Fruit fly (Drosophila melanogaster) whole organism, embryonic: Measurements from ENCODE around the gene CG42827.
A peak's percentile ranks its signal among the peaks of the same experiment; 100 is the strongest.

Experiments used
- Adf1 ChIP-seq: fragments of 200-800 bp; sonication (Bioruptor generic); IDR thresholded peaks from 2 replicates; pipeline ENCODE4 v1.3.6; 2022; ENCODE audit warnings: missing biosample characterization, missing genetic modification characterization
- CG11085 ChIP-seq: fragments of 200-800 bp; sonication (Bioruptor generic); IDR thresholded peaks from 2 replicates; pipeline ENCODE4 v1.3.6; 2022; ENCODE audit warnings: missing biosample characterization, missing genetic modification characterization
- CG12236 ChIP-seq: fragments of 200-800 bp; sonication (Bioruptor generic); optimal IDR thresholded peaks from 2 replicates; lab custom pipeline; 2016; ENCODE audit warnings: missing biosample characterization, missing genetic modification characterization
- CG12769 ChIP-seq: fragments of 200-800 bp; sonication (Bioruptor generic); optimal IDR thresholded peaks from 2 replicates; lab custom pipeline; 2019; ENCODE audit warnings: missing biosample characterization, mild to moderate bottlenecking, missing genetic modification characterization, moderate library complexity
- CG13296 ChIP-seq: fragments of 200-800 bp; sonication (Bioruptor generic); optimal IDR thresholded peaks from 3 replicates; lab custom pipeline; 2018; ENCODE audit warnings: missing biosample characterization, mild to moderate bottlenecking, missing genetic modification characterization
- CG15073 ChIP-seq: fragments of 200-800 bp; sonication (Bioruptor generic); optimal IDR thresholded peaks from 2 replicates; lab custom pipeline; 2016; ENCODE audit warnings: missing biosample characterization, missing genetic modification characterization
- CG1647 ChIP-seq: fragments of 200-800 bp; sonication (Bioruptor generic); optimal IDR thresholded peaks from 3 replicates; lab custom pipeline; 2016; ENCODE audit warnings: missing biosample characterization, missing genetic modification characterization
- CG2712 ChIP-seq: fragments of 200-800 bp; optimal IDR thresholded peaks from 3 replicates; lab custom pipeline; 2019; ENCODE audit warnings: missing biosample characterization, mild to moderate bottlenecking, missing genetic modification characterization, moderate library complexity
- CG30403 ChIP-seq: fragments of 200-800 bp; sonication (Bioruptor generic); optimal IDR thresholded peaks from 3 replicates; lab custom pipeline; 2016; ENCODE audit warnings: missing biosample characterization, missing genetic modification characterization
- CG34224 ChIP-seq: fragments of 200-800 bp; sonication (Bioruptor generic); IDR thresholded peaks from 3 replicates; pipeline ENCODE4 v1.3.6; 2022; ENCODE audit warnings: missing biosample characterization, missing genetic modification characterization; ENCODE audit not compliant: partially characterized antibody
- CG34376 ChIP-seq: fragments of 200-800 bp; sonication (Bioruptor generic); optimal IDR thresholded peaks from 2 replicates; lab custom pipeline; 2018; ENCODE audit warnings: missing biosample characterization, mild to moderate bottlenecking, missing genetic modification characterization
- CG4360 ChIP-seq: fragments of 200-800 bp; sonication (Bioruptor generic); IDR thresholded peaks from 2 replicates; pipeline ENCODE4 v1.3.6; 2022; ENCODE audit warnings: missing biosample characterization, missing genetic modification characterization
- CG4820 ChIP-seq: fragments of 200-800 bp; sonication (Bioruptor generic); optimal IDR thresholded peaks from 3 replicates; lab custom pipeline; 2016; ENCODE audit warnings: missing biosample characterization, missing genetic modification characterization
- CG5245 ChIP-seq: fragments of 200-800 bp; sonication (Bioruptor generic); optimal IDR thresholded peaks from 3 replicates; lab custom pipeline; 2016; ENCODE audit warnings: missing biosample characterization, missing genetic modification characterization
- CG6272 ChIP-seq: fragments of 200-800 bp; sonication (Bioruptor generic); IDR thresholded peaks from 2 replicates; pipeline ENCODE4 v1.3.6; 2022; ENCODE audit warnings: missing biosample characterization, missing genetic modification characterization
- CG6854 ChIP-seq: fragments of 200-800 bp; sonication (Bioruptor generic); optimal IDR thresholded peaks from 3 replicates; lab custom pipeline; 2017; ENCODE audit warnings: missing biosample characterization, mild to moderate bottlenecking, missing genetic modification characterization
- CG7271 ChIP-seq: fragments of 200-800 bp; sonication (Bioruptor generic); optimal IDR thresholded peaks from 2 replicates; lab custom pipeline; 2018; ENCODE audit warnings: missing biosample characterization, mild to moderate bottlenecking, missing genetic modification characterization, moderate library complexity
- CG7839 ChIP-seq: fragments of 200-800 bp; sonication (Bioruptor generic); optimal IDR thresholded peaks from 3 replicates; lab custom pipeline; 2018; ENCODE audit warnings: missing biosample characterization, mild to moderate bottlenecking, missing genetic modification characterization, moderate library complexity
- CG8388 ChIP-seq: fragments of 200-800 bp; sonication (Bioruptor generic); optimal IDR thresholded peaks from 2 replicates; lab custom pipeline; 2019; ENCODE audit warnings: missing biosample characterization, mild to moderate bottlenecking, missing genetic modification characterization, moderate library complexity
- CG8944 ChIP-seq: fragments of 200-800 bp; sonication (Bioruptor generic); optimal IDR thresholded peaks from 3 replicates; lab custom pipeline; 2016; ENCODE audit warnings: missing biosample characterization, missing genetic modification characterization
- CG9215 ChIP-seq: fragments of 200-800 bp; sonication (Bioruptor generic); IDR thresholded peaks from 2 replicates; pipeline ENCODE4 v1.3.6; 2022; ENCODE audit warnings: missing biosample characterization, missing genetic modification characterization
- CG9797 ChIP-seq: fragments of 200-800 bp; sonication (Bioruptor generic); optimal IDR thresholded peaks from 3 replicates; lab custom pipeline; 2018; ENCODE audit warnings: missing biosample characterization, mild to moderate bottlenecking, missing genetic modification characterization
- Chrac-16 ChIP-seq: fragments of 200-800 bp; sonication (Bioruptor generic); optimal IDR thresholded peaks from 3 replicates; lab custom pipeline; 2016; ENCODE audit warnings: missing biosample characterization, missing genetic modification characterization
- Dp ChIP-seq: fragments of 200-800 bp; sonication (Bioruptor generic); optimal IDR thresholded peaks from 2 replicates; lab custom pipeline; 2018; ENCODE audit warnings: missing biosample characterization, mild to moderate bottlenecking, missing genetic modification characterization, moderate library complexity
- Dref ChIP-seq: fragments of 200-800 bp; sonication (Bioruptor generic); IDR thresholded peaks from 2 replicates; pipeline ENCODE4 v1.3.6; 2022; ENCODE audit warnings: missing biosample characterization, missing genetic modification characterization
- Gsc ChIP-seq: fragments of 200-800 bp; sonication (Bioruptor generic); IDR thresholded peaks from 2 replicates; pipeline ENCODE4 v1.3.6; 2022; ENCODE audit warnings: missing biosample characterization, missing genetic modification characterization
- HLH4C ChIP-seq: fragments of 200-800 bp; sonication (Bioruptor generic); IDR thresholded peaks from 3 replicates; pipeline ENCODE4 v1.3.6; 2022; ENCODE audit warnings: missing biosample characterization, missing genetic modification characterization; ENCODE audit not compliant: partially characterized antibody
- HmgD ChIP-seq: fragments of 200-800 bp; sonication (Bioruptor generic); optimal IDR thresholded peaks from 3 replicates; lab custom pipeline; 2016; ENCODE audit warnings: missing biosample characterization, missing genetic modification characterization
- Hmr ChIP-seq: fragments of 200-800 bp; sonication (Bioruptor generic); optimal IDR thresholded peaks from 3 replicates; lab custom pipeline; 2017; ENCODE audit warnings: mild to moderate bottlenecking, missing biosample characterization, missing genetic modification reagents, missing genetic modification characterization
- Meics ChIP-seq: fragments of 200-800 bp; sonication (Bioruptor generic); optimal IDR thresholded peaks from 2 replicates; lab custom pipeline; 2017; ENCODE audit warnings: missing biosample characterization, mild to moderate bottlenecking, missing genetic modification characterization
- NC2α ChIP-seq: fragments of 200-800 bp; sonication (Bioruptor generic); optimal IDR thresholded peaks from 2 replicates; lab custom pipeline; 2016; ENCODE audit warnings: missing biosample characterization, missing genetic modification characterization
- Ravus ChIP-seq: fragments of 200-800 bp; sonication (Bioruptor generic); IDR thresholded peaks from 2 replicates; pipeline ENCODE4 v1.3.6; 2022; ENCODE audit warnings: missing biosample characterization, missing genetic modification characterization
- bbx ChIP-seq: fragments of 200-800 bp; sonication (Bioruptor generic); IDR thresholded peaks from 2 replicates; pipeline ENCODE4 v1.3.6; 2022; ENCODE audit warnings: missing biosample characterization, missing genetic modification characterization; ENCODE audit not compliant: partially characterized antibody
- bcd ChIP-seq: fragments of 200-800 bp; sonication (Bioruptor generic); optimal IDR thresholded peaks from 2 replicates; lab custom pipeline; 2017; ENCODE audit warnings: missing biosample characterization, mild to moderate bottlenecking, missing genetic modification characterization
- cad ChIP-seq: fragments of >200 bp; optimal IDR thresholded peaks from 2 replicates; lab custom pipeline; 2017; ENCODE audit warnings: missing biosample characterization, missing genetic modification characterization
- dan ChIP-seq: fragments of 200-800 bp; sonication (Bioruptor generic); IDR thresholded peaks from 2 replicates; pipeline ENCODE4 v1.3.6; 2022; ENCODE audit warnings: missing biosample characterization, missing genetic modification characterization
- emc ChIP-seq: fragments of 200-800 bp; sonication (Bioruptor generic); optimal IDR thresholded peaks from 2 replicates; lab custom pipeline; 2016; ENCODE audit warnings: missing biosample characterization, missing genetic modification characterization
- h ChIP-seq: fragments of >200 bp; optimal IDR thresholded peaks from 2 replicates; lab custom pipeline; 2017
- ham ChIP-seq: fragments of 200-800 bp; sonication (Bioruptor generic); IDR thresholded peaks from 2 replicates; pipeline ENCODE4 v1.3.6; 2022; ENCODE audit warnings: missing biosample characterization, missing genetic modification characterization
- kay ChIP-seq: fragments of 200-800 bp; sonication (Bioruptor generic); optimal IDR thresholded peaks from 2 replicates; lab custom pipeline; 2016; ENCODE audit warnings: missing biosample characterization, missing genetic modification characterization
- nau ChIP-seq: fragments of 200-800 bp; sonication (Bioruptor generic); optimal IDR thresholded peaks from 3 replicates; lab custom pipeline; 2017; ENCODE audit warnings: missing biosample characterization, mild to moderate bottlenecking, missing genetic modification characterization, missing genetic modification reagents
- oc ChIP-seq: fragments of 200-800 bp; sonication (Bioruptor generic); optimal IDR thresholded peaks from 2 replicates; lab custom pipeline; 2018; ENCODE audit warnings: missing biosample characterization, mild to moderate bottlenecking, missing genetic modification characterization, moderate library complexity
- pzg ChIP-seq: fragments of 200-800 bp; sonication (Bioruptor generic); optimal IDR thresholded peaks from 3 replicates; lab custom pipeline; 2018; ENCODE audit warnings: missing biosample characterization, mild to moderate bottlenecking, missing genetic modification characterization, moderate library complexity
- ranshi ChIP-seq: fragments of 200-800 bp; sonication (Bioruptor generic); IDR thresholded peaks from 2 replicates; pipeline ENCODE4 v1.3.6; 2022; ENCODE audit warnings: missing biosample characterization, missing genetic modification characterization
- rib ChIP-seq: fragments of 200-800 bp; sonication (Bioruptor generic); IDR thresholded peaks from 2 replicates; pipeline ENCODE4 v1.3.6; 2022; ENCODE audit warnings: missing biosample characterization, missing genetic modification characterization
- row ChIP-seq: fragments of 200-800 bp; sonication (Bioruptor generic); IDR thresholded peaks from 3 replicates; pipeline ENCODE4 v1.3.6; 2022; ENCODE audit warnings: missing biosample characterization, missing genetic modification characterization
- sens ChIP-seq: fragments of 200-800 bp; sonication (Bioruptor generic); peaks from one replicate; lab custom pipeline; 2016; ENCODE audit warnings: missing biosample characterization, missing genetic modification characterization
- seq ChIP-seq: fragments of 200-800 bp; sonication (Bioruptor generic); IDR thresholded peaks from 2 replicates; pipeline ENCODE4 v1.3.6; 2022; ENCODE audit warnings: missing biosample characterization, missing genetic modification characterization
- slp2 ChIP-seq: fragments of 200-800 bp; sonication (Bioruptor generic); optimal IDR thresholded peaks from 2 replicates; lab custom pipeline; 2016; ENCODE audit warnings: missing biosample characterization, missing genetic modification characterization
- tup ChIP-seq: fragments of 200-800 bp; sonication (Bioruptor generic); optimal IDR thresholded peaks from 2 replicates; lab custom pipeline; 2016; ENCODE audit warnings: missing biosample characterization, mild to moderate bottlenecking, missing genetic modification characterization, moderate library complexity
- wdn ChIP-seq: fragments of 200-800 bp; sonication (Bioruptor generic); IDR thresholded peaks from 2 replicates; pipeline ENCODE4 v1.3.6; 2022; ENCODE audit warnings: missing biosample characterization, missing genetic modification characterization
- z ChIP-seq: fragments of 200-800 bp; sonication (Bioruptor generic); IDR thresholded peaks from 3 replicates; pipeline ENCODE4 v1.3.6; 2022; ENCODE audit warnings: missing biosample characterization, missing genetic modification characterization

Gene CG42827

DNA sequence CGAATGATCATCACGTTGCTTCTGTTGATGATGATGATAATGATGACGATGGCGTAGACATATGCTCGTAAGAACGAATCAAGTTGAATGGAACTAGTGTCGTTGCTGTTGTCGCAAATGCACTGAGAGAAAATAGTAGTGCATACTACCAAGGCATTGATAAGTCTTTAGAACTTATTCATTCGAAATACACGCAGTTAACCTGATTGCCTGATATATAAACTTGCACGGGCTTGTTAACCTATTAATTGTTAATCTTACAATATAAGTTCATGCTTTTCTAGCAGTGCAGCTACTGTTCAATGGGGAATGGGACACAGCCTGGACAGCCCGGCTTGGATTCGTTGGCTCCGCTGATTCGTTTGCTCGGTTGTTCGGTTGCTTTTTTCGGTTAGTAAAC is 46.4 kb upstream of the CG42827 start (continued):
- TF ChIP-seq CG12769 (tag; lab: Kevin White, UChicago) (peak; percentile 93), CG5245 (GFP tag; lab: Kevin White, UChicago) (peak; percentile 87), Ravus (GFP tag; lab: Robert Waterston, UW) (no peak; the same call in 1 of the 2 replicates), sens (GFP tag; lab: Kevin White, UChicago) (peak; percentile 98), z (GFP tag; lab: Robert Waterston, UW) (no peak), CG4360 (GFP tag; lab: Robert Waterston, UW) (no peak), oc (tag; lab: Kevin White, UChicago) (peak; percentile 72), seq (GFP tag; lab: Robert Waterston, UW) (peak; percentile 70), NC2α (peak; percentile 81), CG7271 (tag; lab: Kevin White, UChicago) (peak; percentile 24), emc (GFP tag; lab: Kevin White, UChicago) (peak; percentile 33), Hmr (GFP tag; lab: Kevin White, UChicago) (peak; percentile 82), HLH4C (GFP tag; lab: Robert Waterston, UW) (no peak), dan (GFP tag; lab: Robert Waterston, UW) (peak; percentile 65), HmgD (GFP tag; lab: Kevin White, UChicago) (peak; percentile 37), Chrac-16 (GFP tag; lab: Kevin White, UChicago) (peak; percentile 85), CG30403 (GFP tag; lab: Kevin White, UChicago) (peak; percentile 77), CG13296 (GFP tag; lab: Kevin White, UChicago) (peak; percentile 46), CG11085 (GFP tag; lab: Robert Waterston, UW) (0 out of 2 replicates have a peak, but pooled peaks have one; percentile 36), ranshi (peak; percentile 79; the same call in 1 of the 2 replicates), rib (peak; percentile 74), CG15073 (GFP tag; lab: Kevin White, UChicago) (no peak), nau (GFP tag; lab: Kevin White, UChicago) (peak; percentile 61), kay (GFP tag; lab: Kevin White, UChicago) (peak; percentile 77), wdn (peak; percentile 67), CG34224 (no peak), cad (GFP tag; lab: Kevin White, UChicago) (no peak), Adf1 (GFP tag; lab: Robert Waterston, UW) (0 out of 2 replicates have a peak, but pooled peaks have one; percentile 14), CG2712 (tag; lab: Kevin White, UChicago) (peak; percentile 94), bbx (GFP tag; lab: Robert Waterston, UW) (no peak), CG4820 (GFP tag; lab: Kevin White, UChicago) (peak; percentile 89), CG7839 (tag; lab: Kevin White, UChicago) (peak; percentile 88), Meics (peak; percentile 80), CG6272 (GFP tag; lab: Robert Waterston, UW) (peak; percentile 51; the same call in 1 of the 2 replicates), pzg (GFP tag; lab: Kevin White, UChicago) (no peak), CG9797 (GFP tag; lab: Kevin White, UChicago) (peak; percentile 5), Dp (no peak), Gsc (no peak; the same call in 1 of the 2 replicates), CG8944 (GFP tag; lab: Kevin White, UChicago) (peak; percentile 85), slp2 (GFP tag; lab: Kevin White, UChicago) (peak; percentile 84), CG9215 (GFP tag; lab: Robert Waterston, UW) (peak; percentile 58), row (peak; percentile 88), bcd (peak; percentile 78), CG12236 (peak; percentile 75), CG1647 (GFP tag; lab: Kevin White, UChicago) (peak; percentile 84), Dref (no peak), h (lab: Kevin White, UChicago) (no peak), CG8388 (GFP tag; lab: Kevin White, UChicago) (peak; percentile 86), tup (GFP tag; lab: Kevin White, UChicago) (peak; percentile 63), CG6854 (peak; percentile 60), ham (GFP tag; lab: Robert Waterston, UW) (no peak), CG34376 (GFP tag; lab: Kevin White, UChicago) (no peak)
